Worm (Caenorhabditis elegans): ENCODE data around the gene F15H10.8.

Gene F15H10.8

DNA sequence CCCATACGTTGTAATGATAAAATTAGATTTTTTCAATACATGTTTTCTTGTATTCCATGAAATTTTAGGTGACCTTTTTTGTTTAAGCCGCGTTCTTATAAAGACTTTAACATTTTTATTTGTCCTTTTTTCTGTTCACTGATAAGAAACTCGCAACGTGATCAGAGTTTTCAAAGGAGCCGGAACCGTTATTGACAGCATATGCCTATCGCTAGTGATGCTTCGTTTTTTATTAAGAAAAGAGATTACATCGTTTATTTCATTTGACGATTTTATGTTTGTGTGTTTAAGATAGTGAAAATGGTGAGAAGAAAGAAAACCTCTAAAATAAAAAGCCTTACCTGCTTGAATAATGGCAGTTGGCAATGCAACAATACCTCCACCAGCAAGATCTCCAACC lies 29.9 kb upstream of the F15H10.8 start:
- no peak for TF ChIP-seq snpc-4 (tag; optimal IDR thresholded peaks at IDR 0.05)
- TF ChIP-seq elt-1 (tag; optimal IDR thresholded peaks at IDR 0.05; ENCODE audit: borderline replicate concordance, insufficient read depth) = no peak
- TF ChIP-seq nhr-237 (tag; optimal IDR thresholded peaks at IDR 0.05) = no peak
- no peak for TF ChIP-seq unc-62 (GFP tag; optimal IDR thresholded peaks at IDR 0.05)
- TF ChIP-seq bed-3 (GFP tag; optimal IDR thresholded peaks at IDR 0.05) = no peak
- no peak for TF ChIP-seq blmp-1 (tag; optimal IDR thresholded peaks at IDR 0.05)
- no peak for TF ChIP-seq unc-39 (tag; optimal IDR thresholded peaks at IDR 0.05)
- TF ChIP-seq nhr-28 (tag; optimal IDR thresholded peaks at IDR 0.05) = no peak
- TF ChIP-seq mls-2 (tag; optimal IDR thresholded peaks at IDR 0.05) = no peak
- no peak for TF ChIP-seq ces-1 (GFP tag; optimal IDR thresholded peaks at IDR 0.05)
- TF ChIP-seq lsy-2 (tag; optimal IDR thresholded peaks at IDR 0.05) = no peak
- TF ChIP-seq lin-32 (GFP tag; optimal IDR thresholded peaks at IDR 0.05) = no peak
- no peak for TF ChIP-seq flh-1 (GFP tag; optimal IDR thresholded peaks at IDR 0.05)
- TF ChIP-seq ceh-83 (GFP tag; optimal IDR thresholded peaks at IDR 0.05) = no peak
- no peak for TF ChIP-seq sptf-1 (tag; optimal IDR thresholded peaks at IDR 0.05)
- TF ChIP-seq ceh-43 (GFP tag; optimal IDR thresholded peaks at IDR 0.05) = no peak
- no peak for TF ChIP-seq tbx-8 (GFP tag; optimal IDR thresholded peaks at IDR 0.05)

DNA sequence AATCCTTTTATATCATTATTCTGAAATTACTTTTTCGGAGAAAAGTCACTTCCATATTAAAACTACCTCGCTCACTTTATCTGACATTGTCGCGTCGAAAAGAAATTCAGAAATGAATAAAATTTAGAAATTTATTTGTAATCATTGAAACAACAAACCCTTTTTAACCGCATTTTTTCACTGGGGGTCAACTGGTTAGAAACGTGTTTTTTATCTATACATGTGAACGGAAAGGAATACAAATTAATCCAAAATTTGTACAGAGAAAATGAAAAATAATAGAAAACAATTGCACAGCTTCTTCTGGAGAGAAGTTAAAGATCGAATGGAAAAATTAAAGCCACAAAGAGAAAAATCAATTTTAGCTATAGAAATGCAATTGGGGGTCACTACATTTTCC lies 25.9 kb upstream of the F15H10.8 start, which contains the start of gene tag-314:
tag-314 (minus strand) TSS at position 101 of the 400 bp plus-strand sequence.
- TF ChIP-seq snpc-4 (tag; optimal IDR thresholded peaks at IDR 0.05) (no peak), lsy-2 (tag; optimal IDR thresholded peaks at IDR 0.05) (no peak), mab-5 (tag; optimal IDR thresholded peaks at IDR 0.05) (no peak), nhr-28 (tag; optimal IDR thresholded peaks at IDR 0.05) (no peak), sptf-1 (tag; optimal IDR thresholded peaks at IDR 0.05) (no peak), M03D4.4 (tag; optimal IDR thresholded peaks at IDR 0.05) (no peak), unc-120 (tag; optimal IDR thresholded peaks at IDR 0.05; ENCODE audit: poor library complexity, severe bottlenecking) (no peak), lin-32 (GFP tag; optimal IDR thresholded peaks at IDR 0.05) (no peak), mls-2 (tag; optimal IDR thresholded peaks at IDR 0.05) (no peak), ztf-11 (tag; optimal IDR thresholded peaks at IDR 0.05) (no peak), bed-3 (GFP tag; optimal IDR thresholded peaks at IDR 0.05) (no peak), lin-13 (tag; optimal IDR thresholded peaks at IDR 0.05) (no peak), ham-2 (GFP tag; optimal IDR thresholded peaks at IDR 0.05) (no peak), cnd-1 (tag; optimal IDR thresholded peaks at IDR 0.05) (no peak)

DNA sequence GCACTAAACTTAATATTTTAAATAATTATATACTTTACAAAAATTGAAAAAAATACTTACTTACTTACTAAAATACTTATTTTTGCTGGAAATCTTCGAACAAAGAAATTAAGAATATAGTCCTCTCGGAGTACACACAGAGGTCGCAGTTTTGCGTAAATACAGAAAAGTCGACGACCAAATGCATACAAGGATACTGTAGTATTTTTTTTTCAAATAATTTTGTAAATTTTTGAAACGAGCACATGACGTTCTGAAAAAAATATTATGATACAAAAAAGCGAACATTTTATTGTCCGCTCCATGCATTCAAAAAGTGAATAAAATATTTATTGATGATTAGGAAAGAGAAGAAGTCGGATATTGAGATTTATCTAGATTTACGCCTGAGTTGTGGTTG lies 23.5 kb upstream of the F15H10.8 start, which contains the start of gene apc-10:
apc-10 (minus strand) TSS at position 101 of the 400 bp plus-strand sequence.
- no peak for TF ChIP-seq tbx-8 (GFP tag; optimal IDR thresholded peaks at IDR 0.05)
- TF ChIP-seq elt-1 (tag; optimal IDR thresholded peaks at IDR 0.05; ENCODE audit: borderline replicate concordance, insufficient read depth) = no peak
- no peak for TF ChIP-seq flh-1 (GFP tag; optimal IDR thresholded peaks at IDR 0.05)
- no peak for TF ChIP-seq zip-8 (tag; optimal IDR thresholded peaks at IDR 0.05)
- no peak for TF ChIP-seq mab-5 (tag; optimal IDR thresholded peaks at IDR 0.05)
- no peak for TF ChIP-seq drap-1 (GFP tag; optimal IDR thresholded peaks at IDR 0.05)
- TF ChIP-seq ceh-43 (GFP tag; optimal IDR thresholded peaks at IDR 0.05) = no peak
- TF ChIP-seq nhr-12 (tag; optimal IDR thresholded peaks at IDR 0.05) = no peak
- no peak for TF ChIP-seq sem-2 (GFP tag; optimal IDR thresholded peaks at IDR 0.05)
- no peak for TF ChIP-seq lsy-2 (tag; optimal IDR thresholded peaks at IDR 0.05)
- no peak for TF ChIP-seq cnd-1 (tag; optimal IDR thresholded peaks at IDR 0.05)
- no peak for TF ChIP-seq elt-3 (tag; optimal IDR thresholded peaks at IDR 0.05)
- no peak for TF ChIP-seq ham-2 (GFP tag; optimal IDR thresholded peaks at IDR 0.05)
- TF ChIP-seq M03D4.4 (tag; optimal IDR thresholded peaks at IDR 0.05) = no peak

DNA sequence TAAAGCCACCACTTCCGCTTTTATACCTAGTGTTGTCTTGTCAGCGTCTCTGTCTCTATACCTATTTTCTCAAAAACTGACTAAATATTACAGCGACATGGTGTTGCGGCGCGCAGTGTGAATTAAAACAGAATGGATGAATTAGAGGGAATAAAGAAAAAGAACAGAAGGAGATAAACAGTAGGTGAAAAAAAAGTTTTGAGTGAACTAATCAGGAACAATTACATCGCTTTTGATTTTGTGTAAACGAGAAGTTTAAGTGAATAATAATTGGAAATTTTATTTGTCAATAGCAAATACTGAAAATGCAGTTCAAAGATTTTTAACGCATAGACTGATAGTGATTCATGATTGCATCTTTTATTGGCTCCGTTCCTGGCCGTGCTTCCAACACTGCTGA lies 22.4 kb upstream of the F15H10.8 start, which contains the start of gene col-12:
col-12 (minus strand) TSS at position 101 of the 400 bp plus-strand sequence.
- no peak for TF ChIP-seq mls-2 (tag; optimal IDR thresholded peaks at IDR 0.05)
- no peak for TF ChIP-seq snpc-4 (tag; optimal IDR thresholded peaks at IDR 0.05)
- TF ChIP-seq lsy-2 (tag; optimal IDR thresholded peaks at IDR 0.05) = no peak
- TF ChIP-seq lin-13 (tag; optimal IDR thresholded peaks at IDR 0.05) = no peak
- no peak for TF ChIP-seq mab-5 (tag; optimal IDR thresholded peaks at IDR 0.05)
- no peak for TF ChIP-seq lin-32 (GFP tag; optimal IDR thresholded peaks at IDR 0.05)
- TF ChIP-seq elt-1 (tag; optimal IDR thresholded peaks at IDR 0.05; ENCODE audit: borderline replicate concordance, insufficient read depth) = no peak
- no peak for TF ChIP-seq hlh-1 (tag; optimal IDR thresholded peaks at IDR 0.05)
- no peak for TF ChIP-seq drap-1 (GFP tag; optimal IDR thresholded peaks at IDR 0.05)
- TF ChIP-seq ces-1 (GFP tag; optimal IDR thresholded peaks at IDR 0.05) = no peak
- no peak for TF ChIP-seq ham-2 (GFP tag; optimal IDR thresholded peaks at IDR 0.05)
- TF ChIP-seq nhr-76 (tag; optimal IDR thresholded peaks at IDR 0.05) = no peak
- no peak for TF ChIP-seq bed-3 (GFP tag; optimal IDR thresholded peaks at IDR 0.05)
- no peak for TF ChIP-seq M03D4.4 (tag; optimal IDR thresholded peaks at IDR 0.05)
- no peak for TF ChIP-seq ceh-39 (tag; optimal IDR thresholded peaks at IDR 0.05)
